Worm (Caenorhabditis elegans): ENCODE measurements around the gene Y49A3A.4.

ce11 chrV:14380242-14380641 lies 21.6 kb upstream of the Y49A3A.4 start:
- no peak for TF ChIP-seq hrde-1 (tag; optimal IDR thresholded peaks at IDR 0.05; ENCODE audit: borderline replicate concordance)
- TF ChIP-seq ztf-18 (tag; optimal IDR thresholded peaks at IDR 0.05): no peak
- TF ChIP-seq unc-62 (GFP tag; optimal IDR thresholded peaks at IDR 0.05): no peak
- TF ChIP-seq F52B5.7 (tag; optimal IDR thresholded peaks at IDR 0.05): no peak
- TF ChIP-seq mel-28 (tag; optimal IDR thresholded peaks at IDR 0.05; ENCODE audit: borderline replicate concordance): no peak
- TF ChIP-seq dpl-1 (GFP tag; optimal IDR thresholded peaks at IDR 0.05): no peak
- TF ChIP-seq pbrm-1 (GFP tag; IDR thresholded peaks at IDR 0.05): no peak
- no peak for TF ChIP-seq T26A5.8 (tag; optimal IDR thresholded peaks at IDR 0.05)
